Worm (Caenorhabditis elegans) whole organism, L1 larva: ENCODE measurements around the gene D2023.6.

Experiments used
- dpl-1 ChIP-seq, 3 experiments: fragments of 150-350 bp in 2 of 3; sonication (generic microtip) in 1 of 3; optimal IDR thresholded peaks; 2 replicates each; lab custom pipeline; 2014 to 2017; ENCODE audit warnings: missing biosample characterization in 3 of 3, missing genetic modification characterization in 3 of 3, missing genetic modification reagents in 3 of 3
- lin-13 ChIP-seq: fragments of 150-350 bp; optimal IDR thresholded peaks from 2 replicates; lab custom pipeline; 2014; ENCODE audit warnings: missing biosample characterization, missing genetic modification reagents, missing genetic modification characterization
- mdl-1 ChIP-seq, 2 experiments: fragments of 150-350 bp; optimal IDR thresholded peaks; 2 replicates each; lab custom pipeline; 2014 to 2017; ENCODE audit warnings: missing biosample characterization in 2 of 2, missing genetic modification characterization in 2 of 2, inconsistent platforms in 1 of 2
- mep-1 ChIP-seq: fragments of 150-350 bp; optimal IDR thresholded peaks from 2 replicates; lab custom pipeline; 2014; ENCODE audit warnings: missing biosample characterization, missing genetic modification characterization
- nhr-11 ChIP-seq: fragments of 150-350 bp; optimal IDR thresholded peaks from 2 replicates; lab custom pipeline; 2014; ENCODE audit warnings: missing biosample characterization, missing genetic modification characterization
- skn-1 ChIP-seq: fragments of 150-350 bp; optimal IDR thresholded peaks from 2 replicates; lab custom pipeline; 2014; ENCODE audit warnings: missing biosample characterization, missing genetic modification characterization
- tbx-2 ChIP-seq: sonication (generic microtip); optimal IDR thresholded peaks from 2 replicates; lab custom pipeline; 2016; ENCODE audit warnings: missing genetic modification characterization, missing compliant biosample characterization
- zag-1 ChIP-seq: fragments of 150-350 bp; optimal IDR thresholded peaks from 2 replicates; lab custom pipeline; 2014; ENCODE audit warnings: missing biosample characterization, missing genetic modification characterization

DNA sequence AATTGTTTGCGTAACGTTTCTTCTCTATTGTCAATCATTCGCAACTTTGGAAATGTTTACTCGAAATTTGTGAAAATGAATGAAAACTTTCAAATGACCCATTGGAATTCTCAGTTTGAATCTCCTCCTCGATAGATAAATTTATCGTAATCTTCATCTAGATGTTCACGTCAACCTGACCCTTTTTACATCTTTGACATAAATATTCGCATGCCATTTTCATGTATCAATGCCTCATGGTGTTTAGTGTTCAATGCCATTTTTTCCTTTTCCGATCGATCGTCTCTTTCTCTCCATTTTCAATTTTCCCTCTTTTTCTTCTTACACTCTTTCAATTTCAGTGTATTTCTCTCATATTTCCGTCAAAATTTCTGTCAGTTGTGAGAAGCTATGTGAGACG is 47.8 kb upstream of the D2023.6 start:
- TF ChIP-seq dpl-1 (GFP tag; optimal IDR thresholded peaks at IDR 0.05; lab: Kevin White, UChicago): no peak
- no peak for TF ChIP-seq mep-1 (tag; lab: Kevin White, UChicago)
- TF ChIP-seq skn-1 (tag; lab: Kevin White, UChicago): no peak
- no peak for TF ChIP-seq zag-1 (tag; lab: Kevin White, UChicago)
- no peak for TF ChIP-seq nhr-11 (tag; lab: Kevin White, UChicago)
- TF ChIP-seq mdl-1 (tag; optimal IDR thresholded peaks at IDR 0.05; lab: Kevin White, UChicago): no peak
- TF ChIP-seq tbx-2 (tag; lab: Kevin White, UChicago): no peak
- TF ChIP-seq lin-13 (GFP tag; lab: Kevin White, UChicago): no peak
